Fruit fly (Drosophila melanogaster): ENCODE data around the gene CG7465.

The CG7465 gene

dm6 chr3L:4494603-4495002, 14.5 kb downstream of the CG7465 start (continued):
- peak; percentile 79 for TF ChIP-seq net (GFP tag; optimal IDR thresholded peaks at IDR 0.05)
- 0 out of 3 replicates have a peak, but pooled peaks have one; percentile 30 for TF ChIP-seq eg (GFP tag; IDR thresholded peaks at IDR 0.05)
- TF ChIP-seq Hr39 (GFP tag; optimal IDR thresholded peaks at IDR 0.05): peak; percentile 56
- TF ChIP-seq fd59A (GFP tag; optimal IDR thresholded peaks at IDR 0.05): peak; percentile 79
- peak; percentile 40 for TF ChIP-seq Hr4 (GFP tag; optimal IDR thresholded peaks at IDR 0.05)
- peak; percentile 79 for TF ChIP-seq Met (GFP tag; optimal IDR thresholded peaks at IDR 0.05)
- TF ChIP-seq topi (GFP tag; optimal IDR thresholded peaks at IDR 0.05): peak; percentile 75
- TF ChIP-seq CG11294 (GFP tag; IDR thresholded peaks at IDR 0.05): no peak
- TF ChIP-seq salr (GFP tag; optimal IDR thresholded peaks at IDR 0.05): peak; percentile 55 to 72
- TF ChIP-seq CG3032 (tag; optimal IDR thresholded peaks at IDR 0.05): peak; percentile 84
- peak; percentile 72 for TF ChIP-seq pdm3 (GFP tag; optimal IDR thresholded peaks at IDR 0.05)
- TF ChIP-seq achi (GFP tag; optimal IDR thresholded peaks at IDR 0.05): peak; percentile 83
- peak; percentile 80 for TF ChIP-seq esn (GFP tag; optimal IDR thresholded peaks at IDR 0.05)
- peak; percentile 83 for TF ChIP-seq CG6163 (GFP tag; IDR thresholded peaks at IDR 0.05)
- peak; percentile 83 for TF ChIP-seq acj6 (GFP tag; optimal IDR thresholded peaks at IDR 0.05)
- peak; percentile 62 for TF ChIP-seq CG7368 (GFP tag; optimal IDR thresholded peaks at IDR 0.05)
- no peak for TF ChIP-seq CG6276 (GFP tag; optimal IDR thresholded peaks at IDR 0.05)
- peak; percentile 59; the same call in 2 of the 3 replicates for TF ChIP-seq CG8119 (GFP tag; IDR thresholded peaks at IDR 0.05)
- TF ChIP-seq svp (GFP tag): peak; percentile 91
- TF ChIP-seq OdsH (GFP tag; optimal IDR thresholded peaks at IDR 0.05): peak; percentile 80
- TF ChIP-seq CG15336 (GFP tag; IDR thresholded peaks at IDR 0.05): peak; percentile 45; the same call in 1 of the 2 replicates
- TF ChIP-seq CG10669 (GFP tag; optimal IDR thresholded peaks at IDR 0.05): peak; percentile 79
- TF ChIP-seq Sox14 (GFP tag; optimal IDR thresholded peaks at IDR 0.05): peak; percentile 60
- peak; percentile 56 for TF ChIP-seq Sox15 (GFP tag; optimal IDR thresholded peaks at IDR 0.05)
- peak; percentile 70 for TF ChIP-seq lz (GFP tag; optimal IDR thresholded peaks at IDR 0.05)
- peak; percentile 80 for TF ChIP-seq spab (GFP tag; optimal IDR thresholded peaks at IDR 0.05)
- peak; percentile 84 for TF ChIP-seq CG34406 (GFP tag; optimal IDR thresholded peaks at IDR 0.05)
- TF ChIP-seq CG6792 (GFP tag; optimal IDR thresholded peaks at IDR 0.05): peak; percentile 78
- peak; percentile 76 for TF ChIP-seq CG9139 (GFP tag; optimal IDR thresholded peaks at IDR 0.05)
- peak; percentile 25 for TF ChIP-seq CG11902 (GFP tag; optimal IDR thresholded peaks at IDR 0.05)
- TF ChIP-seq Lpt (GFP tag; optimal IDR thresholded peaks at IDR 0.05): peak; percentile 45

- TF ChIP-seq CG16779 (tag; optimal IDR thresholded peaks at IDR 0.05) (no peak), ss (GFP tag; optimal IDR thresholded peaks at IDR 0.05) (no peak), CG3919 (GFP tag; optimal IDR thresholded peaks at IDR 0.05) (no peak), spab (GFP tag; optimal IDR thresholded peaks at IDR 0.05) (no peak), Smox (GFP tag; optimal IDR thresholded peaks at IDR 0.05) (no peak), CG11762 (GFP tag; optimal IDR thresholded peaks at IDR 0.05; ENCODE audit: insufficient read depth) (no peak), fd59A (GFP tag; optimal IDR thresholded peaks at IDR 0.05) (no peak), CG11294 (GFP tag; IDR thresholded peaks at IDR 0.05) (no peak), fd85E (GFP tag; optimal IDR thresholded peaks at IDR 0.05) (no peak), Eip93F (GFP tag; optimal IDR thresholded peaks at IDR 0.05) (no peak), lz (GFP tag; optimal IDR thresholded peaks at IDR 0.05) (no peak), Hr39 (GFP tag; optimal IDR thresholded peaks at IDR 0.05) (no peak), CG9139 (GFP tag; optimal IDR thresholded peaks at IDR 0.05) (no peak), dac (GFP tag; optimal IDR thresholded peaks at IDR 0.05) (no peak), CG6792 (GFP tag; optimal IDR thresholded peaks at IDR 0.05) (no peak), CG3032 (tag; optimal IDR thresholded peaks at IDR 0.05) (no peak)
Observed at dm6 chr3L:4497677-4498076, 17.6 kb downstream of the CG7465 start, which contains the start of gene CG13721. Gene CG13721 (minus strand): TSS chr3L:4497777.

dm6 chr3L:4500400-4500799, 20.3 kb downstream of the CG7465 start, which contains the start of gene CG13720:
Gene CG13720 (minus strand): TSS chr3L:4500500.
- TF ChIP-seq Blimp-1 (GFP tag; optimal IDR thresholded peaks at IDR 0.05): peak; percentile 39
- TF ChIP-seq Hr4 (GFP tag; optimal IDR thresholded peaks at IDR 0.05): no peak
- TF ChIP-seq CG8319 (GFP tag; optimal IDR thresholded peaks at IDR 0.05): no peak
